Fruit fly (Drosophila melanogaster) whole organism, wandering third instar larva: ENCODE measurements around the gene CG12691.

ENCODE experiments used
- Abd-B ChIP-seq: fragments of >200 bp; optimal IDR thresholded peaks from 2 replicates; lab custom pipeline; 2017; ENCODE audit warnings: missing biosample characterization, missing genetic modification characterization
- CG32264 ChIP-seq: fragments of 200-800 bp; sonication (Bioruptor generic); optimal IDR thresholded peaks from 2 replicates; lab custom pipeline; 2016; ENCODE audit warnings: missing biosample characterization, missing genetic modification characterization
- CG9705 ChIP-seq: fragments of 200-800 bp; sonication (Bioruptor generic); optimal IDR thresholded peaks from 2 replicates; lab custom pipeline; 2018; ENCODE audit warnings: missing biosample characterization, mild to moderate bottlenecking, missing genetic modification characterization
- CrebA ChIP-seq: fragments of 200-800 bp; sonication (Bioruptor generic); optimal IDR thresholded peaks from 2 replicates; lab custom pipeline; 2016; ENCODE audit warnings: missing biosample characterization, mild to moderate bottlenecking, missing genetic modification characterization, borderline replicate concordance
- Dfd ChIP-seq: fragments of >200 bp; optimal IDR thresholded peaks from 2 replicates; lab custom pipeline; 2017; ENCODE audit warnings: missing biosample characterization, missing genetic modification characterization
- Dif ChIP-seq: fragments of 200-275, 200-300 bp; sonication (Bioruptor generic); optimal IDR thresholded peaks from 2 replicates; lab custom pipeline; 2018; ENCODE audit warnings: missing biosample characterization, missing genetic modification characterization; ENCODE audit not compliant: partially characterized antibody
- HLH106 ChIP-seq: fragments of 200-800 bp; optimal IDR thresholded peaks from 3 replicates; lab custom pipeline; 2019; ENCODE audit warnings: missing biosample characterization, mild to moderate bottlenecking, missing genetic modification characterization, moderate library complexity
- Hr78 ChIP-seq: fragments of >200 bp; optimal IDR thresholded peaks from 2 replicates; lab custom pipeline; 2017; ENCODE audit warnings: missing biosample characterization, missing genetic modification characterization
- Hr83 ChIP-seq: fragments of 200-300 bp; sonication (Bioruptor generic); optimal IDR thresholded peaks from 2 replicates; lab custom pipeline; 2016; ENCODE audit warnings: missing biosample characterization, mild to moderate bottlenecking, missing genetic modification characterization, moderate library complexity; ENCODE audit not compliant: poor library complexity, severe bottlenecking
- Jra ChIP-seq: sonication (Bioruptor generic); optimal IDR thresholded peaks from 2 replicates; lab custom pipeline; 2016; ENCODE audit warnings: missing biosample characterization, missing genetic modification characterization
- Mio ChIP-seq: sonication (Bioruptor generic); optimal IDR thresholded peaks from 2 replicates; lab custom pipeline; 2016; ENCODE audit warnings: missing biosample characterization, missing genetic modification characterization
- Myc ChIP-seq: fragments of >200 bp; optimal IDR thresholded peaks from 2 replicates; lab custom pipeline; 2017
- N ChIP-seq: fragments of >200 bp; optimal IDR thresholded peaks from 2 replicates; lab custom pipeline; 2018; ENCODE audit warnings: missing biosample characterization, missing external identifiers, missing genetic modification characterization
- OdsH ChIP-seq: fragments of 200-800 bp; sonication (Bioruptor generic); optimal IDR thresholded peaks from 2 replicates; lab custom pipeline; 2016; ENCODE audit warnings: missing biosample characterization, mild to moderate bottlenecking, missing genetic modification characterization
- Sp1 ChIP-seq: fragments of 200-800 bp; sonication (Bioruptor generic); optimal IDR thresholded peaks from 3 replicates; lab custom pipeline; 2019; ENCODE audit warnings: missing biosample characterization, mild to moderate bottlenecking, missing genetic modification characterization, moderate library complexity
- Vsx2 ChIP-seq: fragments of 200-300, 225-300 bp; sonication (Bioruptor generic); optimal IDR thresholded peaks from 2 replicates; lab custom pipeline; 2018; ENCODE audit warnings: missing biosample characterization, missing genetic modification characterization; ENCODE audit not compliant: partially characterized antibody
- br ChIP-seq: fragments of 200-800 bp; sonication (Bioruptor generic); optimal IDR thresholded peaks from 2 replicates; lab custom pipeline; 2016; ENCODE audit warnings: missing biosample characterization, missing genetic modification characterization
- brk ChIP-seq: fragments of 200-800 bp; sonication (Bioruptor generic); optimal IDR thresholded peaks from 2 replicates; lab custom pipeline; 2016; ENCODE audit warnings: missing biosample characterization, mild to moderate bottlenecking, missing genetic modification characterization
- dl ChIP-seq, 2 experiments: fragments of 175-275, 200-275 bp in 1 of 2; fragments of 200-275 bp in 1 of 2; sonication (Bioruptor generic); optimal IDR thresholded peaks; lab custom pipeline; 2018; ENCODE audit warnings: mild to moderate bottlenecking in 2 of 2, missing biosample characterization in 2 of 2, missing genetic modification characterization in 2 of 2, moderate library complexity in 2 of 2; ENCODE audit not compliant: partially characterized antibody in 2 of 2, insufficient read depth in 1 of 2
- dmrt93B ChIP-seq: fragments of 200-800 bp; sonication (Bioruptor generic); optimal IDR thresholded peaks from 2 replicates; lab custom pipeline; 2018; ENCODE audit warnings: missing biosample characterization, mild to moderate bottlenecking, missing genetic modification characterization
- dsf ChIP-seq: sonication (Bioruptor generic); optimal IDR thresholded peaks from 2 replicates; lab custom pipeline; 2016; ENCODE audit warnings: missing biosample characterization, missing genetic modification characterization, borderline replicate concordance
- ey ChIP-seq: fragments of 200-800 bp; sonication (Bioruptor generic); optimal IDR thresholded peaks from 2 replicates; lab custom pipeline; 2016; ENCODE audit warnings: missing biosample characterization, missing genetic modification characterization
- foxo ChIP-seq, 2 experiments: fragments of 200-800 bp; sonication (Bioruptor generic); optimal IDR thresholded peaks; 2 replicates in 1 of 2; 3 replicates in 1 of 2; lab custom pipeline; 2016 to 2017; ENCODE audit warnings: missing biosample characterization in 2 of 2, missing genetic modification characterization in 2 of 2
- fru ChIP-seq: fragments of 200-800 bp; sonication (Bioruptor generic); optimal IDR thresholded peaks from 3 replicates; lab custom pipeline; 2016; ENCODE audit warnings: missing biosample characterization, mild to moderate bottlenecking, missing genetic modification characterization
- h ChIP-seq: fragments of 200-800 bp; sonication (Bioruptor generic); optimal IDR thresholded peaks from 3 replicates; lab custom pipeline; 2016; ENCODE audit warnings: missing biosample characterization, mild to moderate bottlenecking, missing genetic modification characterization
- jim ChIP-seq: fragments of 175-275, 200-325 bp; sonication (Bioruptor generic); optimal IDR thresholded peaks from 2 replicates; lab custom pipeline; 2016; ENCODE audit warnings: missing biosample characterization, mild to moderate bottlenecking, missing genetic modification characterization
- lola ChIP-seq: fragments of >200 bp; optimal IDR thresholded peaks from 2 replicates; lab custom pipeline; 2017; ENCODE audit warnings: missing biosample characterization, missing genetic modification characterization
- pan ChIP-seq: fragments of >200 bp; optimal IDR thresholded peaks from 2 replicates; lab custom pipeline; 2017
- psq ChIP-seq: fragments of 200-800 bp; sonication (Bioruptor generic); optimal IDR thresholded peaks from 3 replicates; lab custom pipeline; 2017; ENCODE audit warnings: missing biosample characterization, mild to moderate bottlenecking, missing genetic modification characterization, moderate library complexity
- rgr ChIP-seq: fragments of 200-800 bp; sonication (Bioruptor generic); optimal IDR thresholded peaks from 3 replicates; lab custom pipeline; 2016; ENCODE audit warnings: missing biosample characterization, mild to moderate bottlenecking, missing genetic modification characterization
- sage ChIP-seq: fragments of 200-800 bp; sonication (Bioruptor generic); optimal IDR thresholded peaks from 2 replicates; lab custom pipeline; 2016; ENCODE audit warnings: missing biosample characterization, mild to moderate bottlenecking, missing genetic modification characterization
- sv ChIP-seq: fragments of 200-800 bp; sonication (Bioruptor generic); optimal IDR thresholded peaks from 3 replicates; lab custom pipeline; 2016; ENCODE audit warnings: missing biosample characterization, missing genetic modification characterization
- tai ChIP-seq: sonication (Bioruptor generic); optimal IDR thresholded peaks from 2 replicates; lab custom pipeline; 2016; ENCODE audit warnings: missing biosample characterization, missing genetic modification characterization
- usp ChIP-seq: fragments of >200 bp; optimal IDR thresholded peaks from 2 replicates; lab custom pipeline; 2017; ENCODE audit warnings: missing biosample characterization, missing genetic modification characterization
- woc ChIP-seq: sonication (Bioruptor generic); optimal IDR thresholded peaks from 2 replicates; lab custom pipeline; 2016; ENCODE audit warnings: missing biosample characterization, mild to moderate bottlenecking, missing genetic modification characterization

Gene CG12691

DNA sequence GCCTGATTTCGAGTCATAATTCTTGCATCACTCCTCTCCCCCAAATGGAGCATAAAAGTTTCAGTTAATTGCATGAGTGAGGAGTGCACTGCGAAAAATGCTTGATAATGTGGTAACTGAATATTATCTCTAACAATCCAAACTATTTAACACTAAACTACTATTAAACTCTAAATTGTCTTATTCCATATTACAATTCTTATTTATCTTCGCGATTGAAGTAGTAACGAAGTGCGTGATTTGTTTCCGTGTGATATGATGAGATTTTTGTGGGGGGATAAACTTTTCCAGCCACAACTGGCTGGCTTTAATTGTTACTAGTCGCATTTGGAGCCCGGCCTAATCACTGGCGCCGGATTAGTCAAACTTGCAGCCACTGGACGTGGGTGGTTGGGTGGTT is 1.6 kb upstream of the CG12691 start:
- TF ChIP-seq Jra (no peak), h (GFP tag; lab: Kevin White, UChicago) (no peak), CG32264 (no peak), lola (no peak), Hr78 (GFP tag; lab: Kevin White, UChicago) (no peak), sv (no peak), ey (GFP tag; lab: Kevin White, UChicago) (no peak), CG9705 (GFP tag; lab: Kevin White, UChicago) (no peak), CrebA (GFP tag; lab: Kevin White, UChicago) (no peak), Sp1 (no peak), tai (GFP tag; lab: Kevin White, UChicago) (no peak), Dif (GFP tag; lab: Kevin White, UChicago) (no peak), woc (GFP tag; lab: Kevin White, UChicago) (no peak), fru (GFP tag; lab: Kevin White, UChicago) (no peak), Hr83 (no peak), pan (lab: Kevin White, UChicago) (no peak), psq (no peak), dl (GFP tag; optimal IDR thresholded peaks at IDR 0.05; lab: Kevin White, UChicago; ENCODE audit: insufficient read depth in 1 of 2, partially characterized antibody in 2 of 2) (no peak), usp (GFP tag; lab: Kevin White, UChicago) (no peak), foxo (GFP tag; optimal IDR thresholded peaks at IDR 0.05; lab: Kevin White, UChicago) (no peak)
- TF ChIP-seq, all 38 proteins: peak for 0

dm6 chrX:4265327-4265726 is 570 bp upstream of the CG12691 start:
- TF ChIP-seq dl (GFP tag; optimal IDR thresholded peaks at IDR 0.05; lab: Kevin White, UChicago; ENCODE audit: insufficient read depth in 1 of 2, partially characterized antibody in 2 of 2) (no peak), Hr83 (no peak), rgr (GFP tag; lab: Kevin White, UChicago) (no peak), h (GFP tag; lab: Kevin White, UChicago) (no peak), Sp1 (no peak), jim (no peak), CG32264 (no peak), Vsx2 (no peak), usp (GFP tag; lab: Kevin White, UChicago) (no peak), foxo (GFP tag; optimal IDR thresholded peaks at IDR 0.05; lab: Kevin White, UChicago) (no peak), OdsH (GFP tag; lab: Kevin White, UChicago) (no peak), dsf (GFP tag; lab: Kevin White, UChicago) (no peak), CG9705 (GFP tag; lab: Kevin White, UChicago) (no peak), sage (GFP tag; lab: Kevin White, UChicago) (no peak), sv (no peak), woc (GFP tag; lab: Kevin White, UChicago) (no peak)

DNA sequence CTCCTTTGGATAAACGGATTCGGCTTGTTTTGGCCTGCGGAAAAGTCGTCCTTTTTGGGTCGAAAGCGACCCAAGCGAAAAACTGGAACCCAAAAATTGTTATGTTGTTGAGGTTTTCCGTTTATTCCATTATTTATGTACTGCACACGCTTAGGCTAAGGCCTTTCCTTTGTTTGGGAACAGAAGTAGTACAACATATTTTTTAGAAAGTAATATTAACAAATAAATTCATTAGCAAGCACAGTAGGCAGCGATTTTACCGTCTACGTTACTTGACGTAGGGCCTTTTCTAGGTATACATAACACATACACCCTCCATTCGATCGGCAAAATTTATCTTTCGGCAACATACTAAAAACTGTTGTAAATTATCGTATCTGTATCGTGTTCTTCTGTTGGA is 2.5 kb downstream of the CG12691 start, which contains the start of gene CG15572:
CG15572 (plus strand) TSS at position 301 of the 400 bp plus-strand sequence.
- no peak for TF ChIP-seq Vsx2
- TF ChIP-seq Dfd (GFP tag; lab: Kevin White, UChicago) = no peak
- TF ChIP-seq Hr83 = no peak
- TF ChIP-seq dsf (GFP tag; lab: Kevin White, UChicago) = no peak
- TF ChIP-seq woc (GFP tag; lab: Kevin White, UChicago) = no peak
- TF ChIP-seq sv = no peak
- no peak for TF ChIP-seq Hr78 (GFP tag; lab: Kevin White, UChicago)
- TF ChIP-seq dl (GFP tag; optimal IDR thresholded peaks at IDR 0.05; lab: Kevin White, UChicago; ENCODE audit: insufficient read depth in 1 of 2, partially characterized antibody in 2 of 2) = no peak
- no peak for TF ChIP-seq Sp1
- no peak for TF ChIP-seq Mio (GFP tag; lab: Kevin White, UChicago)
- no peak for TF ChIP-seq psq
- no peak for TF ChIP-seq Abd-B (GFP tag; lab: Kevin White, UChicago)
- no peak for TF ChIP-seq dmrt93B (GFP tag; lab: Kevin White, UChicago)
- no peak for TF ChIP-seq rgr (GFP tag; lab: Kevin White, UChicago)
- no peak for TF ChIP-seq N (GFP tag; lab: Kevin White, UChicago)
- no peak for TF ChIP-seq br (GFP tag; lab: Kevin White, UChicago)
- no peak for TF ChIP-seq lola
- TF ChIP-seq brk (GFP tag; lab: Kevin White, UChicago) = no peak

DNA sequence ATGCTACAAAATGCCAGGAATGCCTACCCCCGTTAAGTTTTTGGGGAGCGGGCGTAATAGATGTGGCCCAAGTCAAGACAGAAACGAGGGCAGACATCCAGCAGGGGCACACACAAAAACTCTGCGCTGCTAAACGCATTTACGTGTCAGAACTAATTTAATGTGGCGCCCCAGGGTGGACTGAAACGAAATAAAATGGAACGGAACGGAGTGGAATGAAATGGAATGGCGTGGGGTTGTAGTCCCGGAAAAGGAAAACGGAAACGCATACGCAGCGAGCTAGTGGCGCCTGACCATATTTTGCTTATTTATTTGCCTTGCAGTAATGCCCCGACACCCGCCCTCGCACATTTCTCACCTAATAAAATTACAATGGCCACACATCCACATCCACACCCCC is 7.6 kb downstream of the CG12691 start:
- TF ChIP-seq CG9705 (GFP tag; lab: Kevin White, UChicago) = no peak
- no peak for TF ChIP-seq Sp1
- no peak for TF ChIP-seq CrebA (GFP tag; lab: Kevin White, UChicago)
- no peak for TF ChIP-seq HLH106 (tag; lab: Kevin White, UChicago)
- no peak for TF ChIP-seq dmrt93B (GFP tag; lab: Kevin White, UChicago)
- no peak for TF ChIP-seq fru (GFP tag; lab: Kevin White, UChicago)
- no peak for TF ChIP-seq dl (GFP tag; optimal IDR thresholded peaks at IDR 0.05; lab: Kevin White, UChicago; ENCODE audit: insufficient read depth in 1 of 2, partially characterized antibody in 2 of 2)
- TF ChIP-seq Myc (lab: Kevin White, UChicago) = no peak
- no peak for TF ChIP-seq sv
- no peak for TF ChIP-seq jim
- TF ChIP-seq Dif (GFP tag; lab: Kevin White, UChicago) = no peak
- TF ChIP-seq Hr83 = no peak
- TF ChIP-seq, all 38 proteins: peak for 0
